Fruit fly (Drosophila melanogaster) whole organism, prepupa: Measurements from ENCODE around the gene Neurl4.

Source experiments
- CG10631 ChIP-seq: fragments of 200-800 bp; sonication (Bioruptor generic); optimal IDR thresholded peaks from 2 replicates; lab custom pipeline; 2016; ENCODE audit warnings: missing biosample characterization, missing genetic modification characterization
- CG10669 ChIP-seq: fragments of 200-800 bp; sonication (Bioruptor generic); optimal IDR thresholded peaks from 3 replicates; lab custom pipeline; 2018; ENCODE audit warnings: missing biosample characterization, mild to moderate bottlenecking, missing genetic modification characterization, moderate library complexity
- CG11762 ChIP-seq: fragments of 200-800 bp; sonication (Bioruptor generic); optimal IDR thresholded peaks from 3 replicates; lab custom pipeline; 2016; ENCODE audit warnings: missing biosample characterization, missing genetic modification characterization; ENCODE audit not compliant: insufficient read depth
- CG1621 ChIP-seq: fragments of 200-800 bp; sonication (Bioruptor generic); optimal IDR thresholded peaks from 3 replicates; lab custom pipeline; 2018; ENCODE audit warnings: missing biosample characterization, mild to moderate bottlenecking, missing genetic modification characterization
- CG3032 ChIP-seq: fragments of 200-800 bp; optimal IDR thresholded peaks from 2 replicates; lab custom pipeline; 2019; ENCODE audit warnings: missing biosample characterization, mild to moderate bottlenecking, missing genetic modification characterization, moderate library complexity
- CG32006 ChIP-seq: fragments of 200-800 bp; sonication (Bioruptor generic); optimal IDR thresholded peaks from 3 replicates; lab custom pipeline; 2017; ENCODE audit warnings: missing biosample characterization, mild to moderate bottlenecking, missing genetic modification characterization
- CG34406 ChIP-seq: fragments of 200-800 bp; sonication (Bioruptor generic); optimal IDR thresholded peaks from 3 replicates; lab custom pipeline; 2016; ENCODE audit warnings: missing biosample characterization, missing genetic modification characterization
- CG4318 ChIP-seq: fragments of 200-800 bp; sonication (Bioruptor generic); optimal IDR thresholded peaks from 3 replicates; lab custom pipeline; 2017; ENCODE audit warnings: missing biosample characterization, mild to moderate bottlenecking, missing genetic modification characterization
- CG6163 ChIP-seq: fragments of 200-800 bp; sonication (Bioruptor generic); IDR thresholded peaks from 3 replicates; pipeline ENCODE4 v1.3.6; 2022; ENCODE audit warnings: missing biosample characterization, missing genetic modification characterization
- CG6276 ChIP-seq: fragments of 200-800 bp; sonication (Bioruptor generic); optimal IDR thresholded peaks from 2 replicates; lab custom pipeline; 2017; ENCODE audit warnings: missing biosample characterization, mild to moderate bottlenecking, missing genetic modification characterization
- CG6792 ChIP-seq: fragments of 200-800 bp; sonication (Bioruptor generic); optimal IDR thresholded peaks from 3 replicates; lab custom pipeline; 2016; ENCODE audit warnings: missing biosample characterization, missing genetic modification characterization
- CG6808 ChIP-seq: fragments of 200-800 bp; sonication (Bioruptor generic); optimal IDR thresholded peaks from 3 replicates; lab custom pipeline; 2017; ENCODE audit warnings: missing biosample characterization, missing genetic modification characterization, mild to moderate bottlenecking, moderate library complexity, missing genetic modification reagents
- CG7368 ChIP-seq: fragments of 200-800 bp; sonication (Bioruptor generic); optimal IDR thresholded peaks from 3 replicates; lab custom pipeline; 2016; ENCODE audit warnings: missing biosample characterization, missing genetic modification characterization
- CG8319 ChIP-seq: fragments of 200-800 bp; sonication (Bioruptor generic); optimal IDR thresholded peaks from 3 replicates; lab custom pipeline; 2016; ENCODE audit warnings: missing biosample characterization, missing genetic modification characterization
- Eip75B ChIP-seq: fragments of 200-800 bp; sonication (Bioruptor generic); optimal IDR thresholded peaks from 3 replicates; lab custom pipeline; 2016; ENCODE audit warnings: missing biosample characterization, missing genetic modification characterization
- Eip78C ChIP-seq: fragments of 200-800 bp; sonication (Bioruptor generic); peaks from one replicate; lab custom pipeline; 2016; ENCODE audit warnings: missing biosample characterization, missing genetic modification characterization
- Eip93F ChIP-seq: fragments of 200-800 bp; sonication (Bioruptor generic); optimal IDR thresholded peaks from 2 replicates; lab custom pipeline; 2016; ENCODE audit warnings: missing biosample characterization, mild to moderate bottlenecking, missing genetic modification characterization
- Ets96B ChIP-seq: fragments of 200-800 bp; optimal IDR thresholded peaks from 2 replicates; lab custom pipeline; 2019; ENCODE audit warnings: missing biosample characterization, mild to moderate bottlenecking, missing genetic modification characterization, moderate library complexity
- Hr39 ChIP-seq: fragments of 200-800 bp; sonication (Bioruptor generic); optimal IDR thresholded peaks from 2 replicates; lab custom pipeline; 2016; ENCODE audit warnings: missing biosample characterization, missing genetic modification characterization
- Hr4 ChIP-seq: fragments of 200-800 bp; sonication (Bioruptor generic); optimal IDR thresholded peaks from 3 replicates; lab custom pipeline; 2016; ENCODE audit warnings: missing biosample characterization, missing genetic modification characterization
- Lpt ChIP-seq: fragments of 200-800 bp; sonication (Bioruptor generic); optimal IDR thresholded peaks from 3 replicates; lab custom pipeline; 2016; ENCODE audit warnings: missing biosample characterization, missing genetic modification characterization
- Met ChIP-seq: fragments of 200-800 bp; sonication (Bioruptor generic); optimal IDR thresholded peaks from 3 replicates; lab custom pipeline; 2016; ENCODE audit warnings: missing biosample characterization, missing genetic modification characterization
- OdsH ChIP-seq: fragments of 200-800 bp; sonication (Bioruptor generic); optimal IDR thresholded peaks from 3 replicates; lab custom pipeline; 2016; ENCODE audit warnings: missing biosample characterization, missing genetic modification characterization
- Sox14 ChIP-seq: fragments of 200-800 bp; sonication (Bioruptor generic); optimal IDR thresholded peaks from 3 replicates; lab custom pipeline; 2016; ENCODE audit warnings: missing biosample characterization, missing genetic modification characterization
- achi ChIP-seq: fragments of 200-800 bp; sonication (Bioruptor generic); optimal IDR thresholded peaks from 3 replicates; lab custom pipeline; 2016; ENCODE audit warnings: missing biosample characterization, missing genetic modification characterization
- acj6 ChIP-seq: fragments of 200-800 bp; sonication (Bioruptor generic); optimal IDR thresholded peaks from 3 replicates; lab custom pipeline; 2016; ENCODE audit warnings: missing biosample characterization, missing genetic modification characterization
- esn ChIP-seq: fragments of 200-800 bp; sonication (Bioruptor generic); optimal IDR thresholded peaks from 2 replicates; lab custom pipeline; 2016; ENCODE audit warnings: missing biosample characterization, mild to moderate bottlenecking, missing genetic modification characterization, moderate library complexity
- fd59A ChIP-seq: fragments of 200-800 bp; sonication (Bioruptor generic); optimal IDR thresholded peaks from 2 replicates; lab custom pipeline; 2017; ENCODE audit warnings: missing biosample characterization, mild to moderate bottlenecking, missing genetic modification characterization, missing genetic modification reagents
- fkh ChIP-seq: fragments of 200-800 bp; sonication (Bioruptor generic); optimal IDR thresholded peaks from 3 replicates; lab custom pipeline; 2017; ENCODE audit warnings: missing biosample characterization, mild to moderate bottlenecking, missing genetic modification characterization, moderate library complexity
- lz ChIP-seq: fragments of 200-800 bp; sonication (Bioruptor generic); optimal IDR thresholded peaks from 3 replicates; lab custom pipeline; 2016; ENCODE audit warnings: missing biosample characterization, missing genetic modification characterization
- net ChIP-seq: fragments of 200-800 bp; sonication (Bioruptor generic); optimal IDR thresholded peaks from 3 replicates; lab custom pipeline; 2016; ENCODE audit warnings: missing biosample characterization, missing genetic modification characterization
- pdm3 ChIP-seq: fragments of 200-800 bp; sonication (Bioruptor generic); optimal IDR thresholded peaks from 3 replicates; lab custom pipeline; 2016; ENCODE audit warnings: missing biosample characterization, missing genetic modification characterization
- salr ChIP-seq, 2 experiments: fragments of 200-800 bp; sonication (Bioruptor generic); optimal IDR thresholded peaks; 3 replicates each; lab custom pipeline; 2016 to 2018; ENCODE audit warnings: missing biosample characterization in 2 of 2, missing genetic modification characterization in 2 of 2, mild to moderate bottlenecking in 1 of 2
- spab ChIP-seq: fragments of 200-800 bp; sonication (Bioruptor generic); optimal IDR thresholded peaks from 2 replicates; lab custom pipeline; 2017; ENCODE audit warnings: missing biosample characterization, mild to moderate bottlenecking, missing genetic modification characterization, missing genetic modification reagents
- ss ChIP-seq, 2 experiments: fragments of 200-800 bp; sonication (Bioruptor generic); optimal IDR thresholded peaks; 2 replicates in 1 of 2; 3 replicates in 1 of 2; lab custom pipeline; 2017 to 2018; ENCODE audit warnings: mild to moderate bottlenecking in 2 of 2, missing biosample characterization in 2 of 2, missing genetic modification characterization in 2 of 2, moderate library complexity in 1 of 2
- svp ChIP-seq: fragments of 200-800 bp; sonication (Bioruptor generic); peaks from one replicate; lab custom pipeline; 2016; ENCODE audit warnings: missing biosample characterization, missing genetic modification characterization
- topi ChIP-seq: fragments of 200-800 bp; sonication (Bioruptor generic); optimal IDR thresholded peaks from 3 replicates; lab custom pipeline; 2016; ENCODE audit warnings: missing biosample characterization, missing genetic modification characterization

Gene Neurl4

DNA sequence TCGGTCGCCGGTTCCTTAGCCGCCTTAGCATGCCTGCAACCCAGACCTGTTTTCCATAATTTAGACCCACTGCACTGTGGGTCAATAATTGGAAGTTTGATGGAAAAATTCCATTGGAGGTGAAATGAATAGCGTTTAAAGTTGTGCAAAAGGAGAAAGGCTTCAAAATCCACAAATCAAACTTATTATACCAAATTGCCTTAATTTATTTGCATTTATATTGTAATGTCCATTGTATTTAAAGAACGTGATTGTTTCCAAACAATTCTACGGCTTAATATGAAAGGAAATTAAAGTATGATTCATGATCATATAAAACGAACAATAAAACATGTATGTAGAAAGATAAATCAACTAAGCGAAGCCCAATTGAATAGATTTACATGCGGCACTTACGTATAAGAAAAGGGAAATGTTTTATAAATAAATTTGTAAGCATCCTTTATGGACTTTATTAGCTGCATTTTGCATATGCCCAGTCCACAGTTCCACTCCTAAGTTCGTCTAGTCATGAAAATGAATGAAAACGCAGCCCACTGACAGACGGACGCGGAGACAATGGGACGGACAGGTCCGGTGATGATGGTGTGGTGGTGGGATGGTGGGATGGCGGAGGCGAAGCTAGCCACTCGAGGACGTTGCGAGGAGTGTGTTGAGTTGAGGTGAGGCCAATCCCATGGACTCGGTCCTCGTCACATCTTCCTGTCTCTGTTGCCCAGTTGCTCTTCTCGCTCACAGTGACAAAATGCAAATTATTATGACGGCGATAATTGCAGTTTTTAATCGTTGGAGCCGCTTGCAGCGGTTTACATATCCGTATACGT lies 13.8 kb upstream of the Neurl4 start:
- TF ChIP-seq CG8319 (GFP tag; lab: Kevin White, UChicago) (no peak), Eip78C (peak; percentile 77), Eip93F (GFP tag; lab: Kevin White, UChicago) (no peak), CG7368 (GFP tag; lab: Kevin White, UChicago) (no peak), Lpt (peak; percentile 9), Hr39 (GFP tag; lab: Kevin White, UChicago) (no peak), CG6792 (no peak), CG1621 (tag; lab: Kevin White, UChicago) (peak; percentile 36), spab (no peak), topi (GFP tag; lab: Kevin White, UChicago) (no peak), CG4318 (GFP tag; lab: Kevin White, UChicago) (peak; percentile 61), Met (GFP tag; lab: Kevin White, UChicago) (no peak), CG10631 (GFP tag; lab: Kevin White, UChicago) (peak; percentile 18), CG6808 (peak; percentile 19), CG34406 (GFP tag; lab: Kevin White, UChicago) (no peak), Sox14 (peak; percentile 15), CG6276 (GFP tag; lab: Kevin White, UChicago) (peak; percentile 5), pdm3 (GFP tag; lab: Kevin White, UChicago) (peak; percentile 48), net (GFP tag; lab: Kevin White, UChicago) (no peak), acj6 (peak; percentile 22), CG32006 (GFP tag; lab: Kevin White, UChicago) (peak; percentile 71), esn (no peak), CG10669 (GFP tag; lab: Kevin White, UChicago) (no peak), svp (GFP tag; lab: Kevin White, UChicago) (peak; percentile 30), OdsH (GFP tag; lab: Kevin White, UChicago) (peak; percentile 27), ss (GFP tag; optimal IDR thresholded peaks at IDR 0.05; lab: Kevin White, UChicago) (peak; percentile 28 to 44), achi (GFP tag; lab: Kevin White, UChicago) (peak; percentile 31), lz (GFP tag; lab: Kevin White, UChicago) (no peak), fd59A (GFP tag; lab: Kevin White, UChicago) (peak; percentile 49), fkh (GFP tag; lab: Kevin White, UChicago) (no peak), salr (GFP tag; optimal IDR thresholded peaks at IDR 0.05; lab: Kevin White, UChicago) (peak in 1 of 2 experiments; percentile 75), Eip75B (GFP tag; lab: Kevin White, UChicago) (peak; percentile 21), Hr4 (GFP tag; lab: Kevin White, UChicago) (peak; percentile 51), Ets96B (tag; lab: Kevin White, UChicago) (peak; percentile 13), CG11762 (no peak), CG3032 (tag; lab: Kevin White, UChicago) (peak; percentile 45), CG6163 (peak; percentile 48; the same call in 2 of the 3 replicates)

DNA sequence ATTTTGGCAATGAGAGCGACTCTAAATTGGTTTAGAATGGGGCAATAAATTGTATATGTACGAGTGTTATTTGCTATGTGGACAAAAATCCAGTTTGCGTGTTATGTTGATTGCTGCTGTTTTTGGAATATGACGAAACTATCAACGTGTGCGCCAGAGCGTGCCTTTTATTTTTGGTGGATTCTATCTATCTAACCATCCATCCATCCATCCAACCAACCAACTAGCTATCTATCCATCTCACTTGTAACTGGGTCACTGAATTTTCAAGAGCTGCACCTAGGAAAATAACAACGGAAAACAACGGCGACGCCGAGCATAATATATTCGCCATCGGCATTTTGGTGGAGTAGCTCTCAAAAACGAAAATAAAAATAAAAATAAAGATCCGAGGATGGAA lies 13.0 kb upstream of the Neurl4 start:
- TF ChIP-seq CG8319 (GFP tag; lab: Kevin White, UChicago) (no peak), net (GFP tag; lab: Kevin White, UChicago) (no peak), pdm3 (GFP tag; lab: Kevin White, UChicago) (no peak), CG4318 (GFP tag; lab: Kevin White, UChicago) (no peak), Hr4 (GFP tag; lab: Kevin White, UChicago) (no peak), Eip78C (no peak)
